Fruit fly (Drosophila melanogaster): ENCODE results near the gene CG4194.

Gene CG4194

dm6 chrX:2071878-2072817 is 3.8 kb downstream of the CG4194 start, which contains the start of gene Rtca (continued):
- TF ChIP-seq CG3163 (GFP tag; optimal IDR thresholded peaks at IDR 0.05) (peak; percentile 55), pros (GFP tag; optimal IDR thresholded peaks at IDR 0.05) (peak; percentile 31), Fer2 (tag; optimal IDR thresholded peaks at IDR 0.05) (no peak), GATAe (GFP tag; conservative IDR thresholded peaks at IDR 0.05) (no peak), CG32532 (GFP tag; IDR thresholded peaks at IDR 0.05) (peak; percentile 68; the same call in 1 of the 2 replicates), CG14441 (GFP tag; IDR thresholded peaks at IDR 0.05) (peak; percentile 78), CG6765 (GFP tag; optimal IDR thresholded peaks at IDR 0.05) (peak; percentile 58), lov (optimal IDR thresholded peaks at IDR 0.05) (no peak), lov (GFP tag; IDR thresholded peaks at IDR 0.05) (0 out of 3 replicates have a peak, but pooled peaks have one; percentile 26), ci (GFP tag; IDR thresholded peaks at IDR 0.05) (peak; percentile 52; the same call in 1 of the 3 replicates), HHEX (GFP tag; optimal IDR thresholded peaks at IDR 0.05) (peak; percentile 44), vfl (GFP tag; optimal IDR thresholded peaks at IDR 0.05) (peak; percentile 44), CG18262 (tag; optimal IDR thresholded peaks at IDR 0.05) (peak; percentile 60), Neu2 (GFP tag; optimal IDR thresholded peaks at IDR 0.05; ENCODE audit: borderline replicate concordance) (no peak), sob (GFP tag; IDR thresholded peaks at IDR 0.05) (peak; percentile 64; the same call in 1 of the 2 replicates), CG2875 (GFP tag; optimal IDR thresholded peaks at IDR 0.05) (peak; percentile 13), ro (GFP tag; IDR thresholded peaks at IDR 0.05) (0 out of 2 replicates have a peak, but pooled peaks have one; percentile 11), CG4707 (GFP tag; optimal IDR thresholded peaks at IDR 0.05) (no peak), CG15011 (GFP tag; optimal IDR thresholded peaks at IDR 0.05) (no peak), scrt (GFP tag; optimal IDR thresholded peaks at IDR 0.05) (peak; percentile 95), CG17568 (GFP tag; optimal IDR thresholded peaks at IDR 0.05) (no peak), Bdp1 (GFP tag; optimal IDR thresholded peaks at IDR 0.05) (peak; percentile 23), CG8290 (GFP tag; optimal IDR thresholded peaks at IDR 0.05) (peak; percentile 14), CG8290 (tag; optimal IDR thresholded peaks at IDR 0.05) (peak in 1 of 2 experiments; percentile 62), bab2 (GFP tag; optimal IDR thresholded peaks at IDR 0.05) (peak; percentile 60), CG33557 (GFP tag; optimal IDR thresholded peaks at IDR 0.05) (no peak), CG9609 (GFP tag; optimal IDR thresholded peaks at IDR 0.05) (peak; percentile 74), ATbp (GFP tag; optimal IDR thresholded peaks at IDR 0.05) (peak; percentile 49), CG14050 (GFP tag; IDR thresholded peaks at IDR 0.05) (peak; percentile 53; the same call in 2 of the 3 replicates), unpg (GFP tag; optimal IDR thresholded peaks at IDR 0.05) (peak; percentile 75), PHDP (tag; optimal IDR thresholded peaks at IDR 0.05) (peak; percentile 66), yki (optimal IDR thresholded peaks at IDR 0.05) (no peak), al (GFP tag; IDR thresholded peaks at IDR 0.05) (peak; percentile 42; the same call in 1 of the 2 replicates), exex (tag; optimal IDR thresholded peaks at IDR 0.05) (no peak), z (GFP tag; IDR thresholded peaks at IDR 0.05) (no peak), seq (GFP tag; IDR thresholded peaks at IDR 0.05) (peak; percentile 59), CG17612 (GFP tag; IDR thresholded peaks at IDR 0.05) (no peak), dmrt99B (tag; optimal IDR thresholded peaks at IDR 0.05) (peak; percentile 83), CG14965 (GFP tag; optimal IDR thresholded peaks at IDR 0.05; ENCODE audit: borderline replicate concordance) (no peak), Awh (GFP tag; IDR thresholded peaks at IDR 0.05) (no peak), CG10543 (GFP tag; optimal IDR thresholded peaks at IDR 0.05) (peak; percentile 58), CG6254 (GFP tag; optimal IDR thresholded peaks at IDR 0.05) (peak; percentile 40), CG17912 (GFP tag; optimal IDR thresholded peaks at IDR 0.05) (no peak), CG6272 (GFP tag; IDR thresholded peaks at IDR 0.05) (0 out of 2 replicates have a peak, but pooled peaks have one; percentile 17), CG12942 (GFP tag; optimal IDR thresholded peaks at IDR 0.05) (peak; percentile 32), chn (GFP tag; optimal IDR thresholded peaks at IDR 0.05) (peak; percentile 32), Lpt (GFP tag; optimal IDR thresholded peaks at IDR 0.05) (no peak), CG18599 (GFP tag; optimal IDR thresholded peaks at IDR 0.05) (peak; percentile 93), otp (GFP tag; IDR thresholded peaks at IDR 0.05) (peak; percentile 51; the same call in 1 of the 3 replicates)
